Worm (Caenorhabditis elegans): ENCODE results near the gene H04J21.1.

ce11 chrIII:2349956-2350355, 21.8 kb downstream of the H04J21.1 start:
- TF ChIP-seq egl-27 (tag; optimal IDR thresholded peaks at IDR 0.05) (no peak), lir-3 (tag; optimal IDR thresholded peaks at IDR 0.05; ENCODE audit: poor library complexity) (no peak)
